Fruit fly (Drosophila melanogaster) Kc167 (cell line): ENCODE data around the gene CG32365.

Experiments used
- Myc ChIP-seq: fragments of >200 bp; optimal IDR thresholded peaks from 2 replicates; lab custom pipeline; 2017; ENCODE audit warnings: missing external identifiers
- Sin3A ChIP-seq: fragments of >200 bp; optimal IDR thresholded peaks from 2 replicates; lab custom pipeline; 2018; ENCODE audit warnings: missing external identifiers
- h ChIP-seq: fragments of >200 bp; optimal IDR thresholded peaks from 3 replicates; lab custom pipeline; 2018; ENCODE audit warnings: missing external identifiers
- insv ChIP-seq: fragments of >200 bp; optimal IDR thresholded peaks from 3 replicates; lab custom pipeline; 2018; ENCODE audit warnings: missing external identifiers
- psq ChIP-seq: fragments of >200 bp; optimal IDR thresholded peaks from 2 replicates; lab custom pipeline; 2017; ENCODE audit warnings: missing external identifiers
- ttk ChIP-seq: sonication (Bioruptor generic); optimal IDR thresholded peaks from 2 replicates; lab custom pipeline; 2017; ENCODE audit warnings: missing external identifiers

DNA sequence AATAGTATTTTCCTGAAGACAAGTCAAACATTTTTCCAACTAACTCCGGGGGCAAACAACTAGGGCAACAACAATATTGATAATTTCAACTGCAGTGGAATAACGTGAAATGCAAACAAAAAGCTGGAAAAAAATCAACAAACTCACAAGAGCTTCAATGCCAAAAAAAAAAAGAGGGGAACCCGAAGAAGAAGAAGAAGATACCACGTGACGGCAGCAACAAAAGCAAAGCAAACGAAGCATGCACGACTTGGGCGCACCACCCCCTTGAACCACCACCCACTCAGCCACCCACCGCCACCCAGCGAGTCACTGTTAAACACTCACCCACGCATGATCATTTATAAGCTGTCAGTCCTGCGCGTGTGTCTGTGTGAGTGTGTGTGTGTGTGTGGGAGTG lies 9.0 kb upstream of the CG32365 start:
- TF ChIP-seq psq (no peak), ttk (no peak), Sin3A (lab: Kevin White, UChicago) (no peak), insv (no peak), h (lab: Kevin White, UChicago) (no peak), Myc (no peak)
